Worm (Caenorhabditis elegans): ENCODE data around the gene ddn-3.

Gene ddn-3

ce11 chrV:14333116-14333515 is 22.1 kb upstream of the ddn-3 start, which contains the start of gene srm-4:
Gene srm-4 (plus strand): TSS chrV:14333416.
- TF ChIP-seq F13H6.1 (tag; optimal IDR thresholded peaks at IDR 0.05) (no peak), ttx-3 (tag; optimal IDR thresholded peaks at IDR 0.05) (no peak), sox-2 (GFP tag; IDR thresholded peaks at IDR 0.05) (no peak), dmd-4 (tag; optimal IDR thresholded peaks at IDR 0.05; ENCODE audit: borderline replicate concordance) (no peak), unc-42 (tag; optimal IDR thresholded peaks at IDR 0.05) (no peak)

DNA sequence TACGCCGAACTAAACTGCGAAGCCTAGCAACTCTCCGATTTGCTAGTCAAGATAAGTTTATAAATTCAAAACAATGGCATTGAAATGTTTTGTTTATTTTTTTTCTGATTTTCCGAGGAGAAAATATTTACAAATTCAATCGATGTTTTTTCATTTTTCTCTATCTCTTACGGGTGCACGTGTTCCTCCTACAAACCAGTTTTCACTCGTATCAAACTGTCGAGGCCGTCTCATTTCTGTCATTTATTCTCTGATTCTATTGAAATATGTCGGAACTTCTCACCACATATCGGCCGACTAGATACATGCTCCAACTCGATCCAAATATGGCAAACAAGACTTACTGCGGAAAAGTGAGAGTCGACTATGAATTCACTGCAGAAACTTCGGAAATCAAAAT is 20.5 kb upstream of the ddn-3 start, which contains the start of gene F47B8.8:
F47B8.8 (plus strand) TSS at position 257 of the 400 bp plus-strand sequence.
- TF ChIP-seq hlh-30 (tag; optimal IDR thresholded peaks at IDR 0.05; ENCODE audit: insufficient read depth) (no peak), K09A11.1 (tag; optimal IDR thresholded peaks at IDR 0.05; ENCODE audit: insufficient read depth) (no peak), C08G9.2 (tag; optimal IDR thresholded peaks at IDR 0.05) (no peak), pqm-1 (tag; optimal IDR thresholded peaks at IDR 0.05) (no peak), nhr-11 (tag; optimal IDR thresholded peaks at IDR 0.05) (no peak), ceh-30 (tag; optimal IDR thresholded peaks at IDR 0.05) (no peak)

- TF ChIP-seq ceh-19 (GFP tag; optimal IDR thresholded peaks at IDR 0.05) (no peak), Y22D7AL.16 (tag; optimal IDR thresholded peaks at IDR 0.05) (no peak), pha-4 (tag; optimal IDR thresholded peaks at IDR 0.05) (no peak), npax-4 (tag; optimal IDR thresholded peaks at IDR 0.05) (no peak), fkh-6 (tag; optimal IDR thresholded peaks at IDR 0.05) (no peak), nfya-1 (tag; optimal IDR thresholded peaks at IDR 0.05) (no peak), elt-2 (tag; optimal IDR thresholded peaks at IDR 0.05) (no peak)
These were observed 17.8 kb upstream of the ddn-3 start, which contains the start of gene pepm-1 for ce11 chrV:14328806-14329205. Gene pepm-1 (plus strand): TSS chrV:14329106.

DNA sequence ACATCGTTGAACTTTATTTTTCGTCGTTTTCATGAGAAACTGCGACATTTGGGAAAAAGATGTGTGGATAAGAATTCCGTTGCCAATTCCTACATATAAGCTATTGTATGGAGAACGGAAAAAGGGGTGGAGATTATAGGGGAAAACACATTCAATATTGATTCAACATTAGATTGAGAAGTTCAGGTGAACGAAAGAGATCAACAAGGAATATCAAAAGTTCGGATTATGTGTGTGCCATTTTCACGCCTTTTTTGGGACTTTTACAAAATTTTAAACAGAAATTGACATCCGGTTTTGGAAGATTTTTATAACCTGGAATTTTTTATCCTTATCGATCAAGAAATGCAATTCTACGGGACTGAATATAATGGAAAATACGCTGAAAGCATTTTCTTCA is 16.8 kb upstream of the ddn-3 start, which contains the start of gene F47B8.5:
F47B8.5 (minus strand) TSS at position 101 of the 400 bp plus-strand sequence.
- no peak for TF ChIP-seq ttx-3 (tag; optimal IDR thresholded peaks at IDR 0.05)
- no peak for TF ChIP-seq ztf-16 (tag; optimal IDR thresholded peaks at IDR 0.05)
- TF ChIP-seq ceh-24 (tag; optimal IDR thresholded peaks at IDR 0.05): no peak
- no peak for TF ChIP-seq Y22D7AL.16 (tag; optimal IDR thresholded peaks at IDR 0.05)
- TF ChIP-seq T23F11.4 (GFP tag; optimal IDR thresholded peaks at IDR 0.05): no peak

DNA sequence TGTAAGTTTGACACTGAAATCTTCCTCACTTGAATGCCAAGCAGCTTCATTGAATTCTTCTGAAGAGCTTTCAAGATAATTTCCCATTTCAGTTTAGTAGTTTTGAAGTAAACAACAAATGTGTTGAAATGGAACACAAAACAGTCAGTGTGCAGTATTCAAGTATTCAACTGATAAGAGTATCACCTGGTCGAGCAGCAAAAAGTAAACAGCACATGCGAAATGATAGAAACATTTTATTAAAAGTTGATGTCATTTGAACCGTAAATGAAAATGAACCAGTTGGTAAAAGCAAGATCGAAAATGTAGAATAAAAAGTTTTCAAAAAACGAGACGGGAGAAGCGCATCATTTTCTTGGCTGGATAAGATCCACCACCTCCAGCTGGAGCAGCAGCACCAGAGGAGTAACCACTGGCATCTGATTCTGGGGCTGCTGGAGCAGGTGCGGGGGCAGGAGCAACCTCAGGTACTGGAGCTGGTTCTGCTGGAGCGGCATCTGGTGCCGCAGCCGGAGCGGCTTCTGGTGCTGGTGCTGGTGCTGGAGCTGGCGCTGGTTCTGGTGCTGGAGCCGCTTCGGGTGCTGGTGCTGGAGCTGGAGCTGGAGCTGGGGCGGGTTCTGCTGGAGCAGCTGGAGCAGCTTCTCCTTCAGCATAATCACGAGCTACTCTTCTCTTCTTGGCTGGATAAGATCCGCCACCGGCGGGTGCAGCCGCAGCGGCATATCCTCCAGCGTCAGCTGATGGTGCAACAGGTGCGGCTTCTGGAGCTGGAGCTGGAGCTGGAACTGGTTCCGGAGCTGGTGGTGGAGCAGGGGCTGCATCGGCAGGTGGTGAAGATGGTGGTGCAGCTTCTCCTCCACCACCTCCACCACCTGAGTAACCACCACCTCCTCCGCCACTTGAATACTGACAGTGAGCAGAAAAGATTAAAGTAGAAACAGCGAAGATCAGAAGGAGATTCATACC is 13.8 kb upstream of the ddn-3 start, which contains the start of the genes F47B8.4 and F47B8.18:
F47B8.4 (minus strand) TSS at position 172 of the 966 bp plus-strand sequence.
F47B8.18 (minus strand) TSS at position 963 of the 966 bp plus-strand sequence.
- TF ChIP-seq pag-3 (tag; optimal IDR thresholded peaks at IDR 0.05; ENCODE audit: borderline replicate concordance) (peak; percentile 4), elt-4 (tag; optimal IDR thresholded peaks at IDR 0.05) (peak; percentile 42), zip-5 (tag; optimal IDR thresholded peaks at IDR 0.05) (no peak), nhr-232 (tag; optimal IDR thresholded peaks at IDR 0.05) (no peak)

ce11 chrV:14322743-14323142 is 11.7 kb upstream of the ddn-3 start, which contains the start of gene F47B8.3:
Gene F47B8.3 (minus strand): TSS chrV:14323003.
- TF ChIP-seq nfya-1 (tag; optimal IDR thresholded peaks at IDR 0.05) (peak; percentile 13), ceh-45 (GFP tag; IDR thresholded peaks at IDR 0.05) (no peak), syd-9 (tag; optimal IDR thresholded peaks at IDR 0.05) (no peak), pax-1 (tag; optimal IDR thresholded peaks at IDR 0.05) (no peak), ceh-30 (tag; optimal IDR thresholded peaks at IDR 0.05) (no peak), pros-1 (tag; optimal IDR thresholded peaks at IDR 0.05) (no peak)
